Worm (Caenorhabditis elegans) whole organism, early embryonic: ENCODE measurements around the gene tsp-12.

Experiments used
- F13C5.2 ChIP-seq: sonication (generic microtip); optimal IDR thresholded peaks from 2 replicates; lab custom pipeline; 2017; ENCODE audit warnings: mild to moderate bottlenecking, missing genetic modification characterization, inconsistent platforms, missing compliant biosample characterization
- aly-1 ChIP-seq: sonication (generic microtip); optimal IDR thresholded peaks from 2 replicates; lab custom pipeline; 2016; ENCODE audit warnings: missing genetic modification characterization, missing compliant biosample characterization
- ama-1 ChIP-seq: fragments of 150-350 bp; optimal IDR thresholded peaks from 2 replicates; lab custom pipeline; 2014
- ceh-13 ChIP-seq: fragments of 200-800 bp; sonication (Bioruptor generic); optimal IDR thresholded peaks from 2 replicates; lab custom pipeline; 2018; ENCODE audit warnings: mild to moderate bottlenecking, missing genetic modification characterization, missing compliant biosample characterization
- ets-7 ChIP-seq: sonication (generic microtip); optimal IDR thresholded peaks from 2 replicates; lab custom pipeline; 2016; ENCODE audit warnings: missing genotype, missing genetic modification characterization, missing compliant biosample characterization
- flt-1 ChIP-seq: fragments of 200-800 bp; sonication (Bioruptor generic); IDR thresholded peaks from 2 replicates; pipeline ENCODE4 v1.3.6; 2022; ENCODE audit warnings: missing genetic modification characterization, missing compliant biosample characterization
- hmbx-1 ChIP-seq: sonication (generic microtip); optimal IDR thresholded peaks from 2 replicates; lab custom pipeline; 2016; ENCODE audit warnings: mild to moderate bottlenecking, missing genetic modification characterization, missing compliant biosample characterization
- hnd-1 ChIP-seq: sonication (generic microtip); optimal IDR thresholded peaks from 2 replicates; lab custom pipeline; 2016; ENCODE audit warnings: missing genetic modification characterization, missing compliant biosample characterization
- sea-1 ChIP-seq: fragments of 200-800 bp; sonication (Bioruptor generic); conservative IDR thresholded peaks from 2 replicates; pipeline ENCODE4 v1.3.6; 2022; ENCODE audit warnings: missing genetic modification characterization, missing compliant biosample characterization
- tbx-11 ChIP-seq: fragments of 200-800 bp; sonication (Bioruptor generic); IDR thresholded peaks from 2 replicates; pipeline ENCODE4 v1.3.6; 2022; ENCODE audit warnings: missing genetic modification characterization, missing compliant biosample characterization
- tbx-37 ChIP-seq: fragments of 200-800 bp; sonication (Bioruptor generic); conservative IDR thresholded peaks from 2 replicates; pipeline ENCODE4 v1.3.6; 2022; ENCODE audit warnings: missing genetic modification reagents, missing genetic modification characterization, missing compliant biosample characterization

DNA sequence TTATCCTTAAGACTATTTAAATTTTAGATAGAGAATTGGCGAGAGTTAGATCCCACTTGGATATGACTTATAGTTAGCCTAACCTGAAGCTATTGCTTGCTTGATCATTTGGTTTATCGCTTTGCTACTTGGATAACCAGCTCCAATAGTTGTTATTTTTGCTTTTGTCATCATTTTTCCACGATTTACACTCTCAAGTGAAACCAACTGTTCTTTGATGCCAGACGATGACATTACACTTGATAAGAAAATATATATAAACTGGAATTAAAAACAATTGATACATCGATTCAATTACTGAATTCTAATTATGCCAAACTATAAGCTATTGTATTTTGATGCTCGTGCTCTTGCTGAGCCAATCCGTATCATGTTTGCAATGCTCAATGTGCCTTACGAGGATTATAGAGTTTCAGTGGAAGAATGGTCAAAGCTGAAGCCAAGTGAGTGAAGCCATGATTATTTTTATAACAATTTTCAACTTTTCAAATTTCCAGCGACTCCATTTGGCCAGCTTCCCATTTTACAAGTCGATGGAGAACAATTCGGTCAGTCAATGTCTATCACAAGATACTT is 8.4 kb downstream of the tsp-12 start, which contains the start of the genes gst-2, gst-4 and dhs-12:
- no peak for TF ChIP-seq ama-1 (lab: Kevin White, UChicago)
- no peak for TF ChIP-seq flt-1 (GFP tag; lab: Robert Waterston, UW)
- no peak for TF ChIP-seq tbx-37 (GFP tag; lab: Robert Waterston, UW)
- no peak for TF ChIP-seq sea-1 (GFP tag; lab: Robert Waterston, UW)
- TF ChIP-seq hnd-1 (tag; lab: Kevin White, UChicago), result no peak
- no peak for TF ChIP-seq tbx-11 (GFP tag; lab: Robert Waterston, UW)
- TF ChIP-seq aly-1 (tag; lab: Kevin White, UChicago), result no peak
- TF ChIP-seq hmbx-1 (tag; lab: Kevin White, UChicago), result no peak
- no peak for TF ChIP-seq ets-7 (tag; lab: Kevin White, UChicago)
- no peak for TF ChIP-seq ceh-13 (GFP tag; lab: Kevin White, UChicago)
- no peak for TF ChIP-seq F13C5.2
